Worm (Caenorhabditis elegans): ENCODE results near the gene cest-13.

cest-13 gene

ce11 chrX:13724364-13724763 lies 35.7 kb upstream of the cest-13 start, which contains the start of gene K11E4.6:
TSS of gene K11E4.6 (plus strand) at chrX:13724664.
- TF ChIP-seq ceh-30 (tag; optimal IDR thresholded peaks at IDR 0.05) (no peak), pros-1 (tag; optimal IDR thresholded peaks at IDR 0.05) (no peak), ceh-22 (tag; optimal IDR thresholded peaks at IDR 0.05) (no peak), che-1 (tag; optimal IDR thresholded peaks at IDR 0.05) (no peak), ttx-3 (tag; optimal IDR thresholded peaks at IDR 0.05) (no peak), syd-9 (tag; optimal IDR thresholded peaks at IDR 0.05) (no peak), ceh-14 (tag; optimal IDR thresholded peaks at IDR 0.05) (no peak), sdc-2 (tag; optimal IDR thresholded peaks at IDR 0.05) (no peak), ceh-9 (tag; optimal IDR thresholded peaks at IDR 0.05) (no peak), hlh-13 (GFP tag; optimal IDR thresholded peaks at IDR 0.05) (no peak), lim-6 (tag; optimal IDR thresholded peaks at IDR 0.05) (no peak), unc-86 (tag; optimal IDR thresholded peaks at IDR 0.05) (no peak), pax-1 (tag; optimal IDR thresholded peaks at IDR 0.05) (no peak), ceh-24 (tag; optimal IDR thresholded peaks at IDR 0.05) (no peak), ceh-31 (tag; optimal IDR thresholded peaks at IDR 0.05) (no peak), C08G9.2 (tag; optimal IDR thresholded peaks at IDR 0.05) (no peak), hlh-30 (tag; optimal IDR thresholded peaks at IDR 0.05; ENCODE audit: insufficient read depth) (no peak), unc-55 (GFP tag; optimal IDR thresholded peaks at IDR 0.05) (no peak), ceh-6 (GFP tag; optimal IDR thresholded peaks at IDR 0.05) (no peak), nfya-1 (tag; optimal IDR thresholded peaks at IDR 0.05) (no peak)

- TF ChIP-seq C08G9.2 (tag; optimal IDR thresholded peaks at IDR 0.05) (no peak), che-1 (tag; optimal IDR thresholded peaks at IDR 0.05) (no peak), ets-4 (tag; optimal IDR thresholded peaks at IDR 0.05) (no peak), ahr-1 (tag; optimal IDR thresholded peaks at IDR 0.05) (no peak), ceh-48 (tag; optimal IDR thresholded peaks at IDR 0.05) (no peak), sdc-2 (tag; optimal IDR thresholded peaks at IDR 0.05) (no peak), hlh-15 (tag; optimal IDR thresholded peaks at IDR 0.05) (no peak), nfya-1 (tag; optimal IDR thresholded peaks at IDR 0.05) (no peak), K09A11.1 (tag; optimal IDR thresholded peaks at IDR 0.05; ENCODE audit: insufficient read depth) (no peak), lim-6 (tag; optimal IDR thresholded peaks at IDR 0.05) (no peak), dmd-4 (tag; optimal IDR thresholded peaks at IDR 0.05; ENCODE audit: borderline replicate concordance) (no peak), nhr-11 (tag; optimal IDR thresholded peaks at IDR 0.05) (no peak), ref-2 (tag; optimal IDR thresholded peaks at IDR 0.05) (no peak), tbx-7 (tag; optimal IDR thresholded peaks at IDR 0.05) (no peak), ceh-19 (GFP tag; optimal IDR thresholded peaks at IDR 0.05) (no peak)
Measured at ce11 chrX:13726285-13726684, 33.8 kb upstream of the cest-13 start.

ce11 chrX:13726874-13727343 lies 33.1 kb upstream of the cest-13 start, which contains the start of gene pix-1:
TSS of gene pix-1 (plus strand) at chrX:13727293.
- peak; percentile 10 for TF ChIP-seq ceh-18 (tag; optimal IDR thresholded peaks at IDR 0.05)
- no peak for TF ChIP-seq ztf-16 (tag; optimal IDR thresholded peaks at IDR 0.05)
- no peak for TF ChIP-seq elt-4 (tag; optimal IDR thresholded peaks at IDR 0.05)
- TF ChIP-seq C08G9.2 (tag; optimal IDR thresholded peaks at IDR 0.05) = no peak
- TF ChIP-seq K09A11.1 (tag; optimal IDR thresholded peaks at IDR 0.05; ENCODE audit: insufficient read depth) = no peak
- TF ChIP-seq hlh-13 (GFP tag; optimal IDR thresholded peaks at IDR 0.05) = no peak
- TF ChIP-seq hlh-8 (tag; optimal IDR thresholded peaks at IDR 0.05) = peak; percentile 76
- no peak for TF ChIP-seq pha-4 (tag; optimal IDR thresholded peaks at IDR 0.05)
- peak; percentile 14 for TF ChIP-seq ceh-48 (tag; optimal IDR thresholded peaks at IDR 0.05)
- TF ChIP-seq nfya-1 (tag; optimal IDR thresholded peaks at IDR 0.05) = peak; percentile 46
- TF ChIP-seq ceh-24 (tag; optimal IDR thresholded peaks at IDR 0.05) = no peak
- TF ChIP-seq sdc-2 (tag; optimal IDR thresholded peaks at IDR 0.05) = peak; percentile 66
- TF ChIP-seq madf-2 (tag; optimal IDR thresholded peaks at IDR 0.05) = no peak
- peak; percentile 0 for TF ChIP-seq ceh-34 (tag; optimal IDR thresholded peaks at IDR 0.05)
- peak; percentile 32 for TF ChIP-seq ceh-31 (tag; optimal IDR thresholded peaks at IDR 0.05)
- TF ChIP-seq unc-3 (GFP tag; conservative IDR thresholded peaks at IDR 0.05) = no peak
- TF ChIP-seq unc-3 (tag; optimal IDR thresholded peaks at IDR 0.05) = no peak
- TF ChIP-seq tbx-2 (tag; optimal IDR thresholded peaks at IDR 0.05) = peak; percentile 9

Data from whole organism, late embryonic.